5 fruit fly cellular contexts compared by ENCODE assay signal in the genomic region with DNA sequence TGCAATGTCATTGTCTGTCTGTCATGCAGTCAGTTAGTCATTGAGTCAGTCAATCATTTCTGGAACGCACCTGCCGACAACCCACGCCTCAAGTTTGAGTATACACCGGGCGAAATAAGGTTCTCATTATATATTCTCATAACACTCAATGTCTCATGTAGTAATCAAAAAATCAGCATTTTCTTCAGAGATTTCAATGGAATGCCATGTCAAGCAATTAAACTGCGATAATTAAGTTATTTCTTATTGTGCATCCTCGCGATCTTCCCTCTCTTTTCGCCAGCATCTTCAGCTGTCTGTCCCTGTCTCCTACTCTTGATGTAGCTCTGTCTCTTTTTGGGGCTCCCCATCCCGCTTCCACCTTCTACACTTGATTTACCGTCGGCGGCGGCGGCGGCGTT.
TF ChIP-seq lines count a peak whose summit lies in the region.

No protein-coding gene starts in this region.

- TF ChIP-seq CTCF in whole organism, embryonic (GFP tag; optimal IDR thresholded peaks at IDR 0.05; lab: Kevin White, UChicago): no peak

TF ChIP-seq in whole organism, adult, 20 proteins besides CTCF, POLR2A, EP300 and RAD21 (continues in another document):
- TF ChIP-seq kay (GFP tag; lab: Kevin White, UChicago; ENCODE audit: borderline replicate concordance) (no peak), CG11617 (GFP tag; optimal IDR thresholded peaks at IDR 0.05; lab: Kevin White, UChicago) (no peak), Hr96 (GFP tag; optimal IDR thresholded peaks at IDR 0.05; lab: Kevin White, UChicago) (no peak), Clk (GFP tag; optimal IDR thresholded peaks at IDR 0.05; lab: Kevin White, UChicago) (no peak), CG7101 (tag; optimal IDR thresholded peaks at IDR 0.05; lab: Kevin White, UChicago) (peak; percentile 51), Mnt (GFP tag; optimal IDR thresholded peaks at IDR 0.05; lab: Kevin White, UChicago) (no peak), CG33017 (tag; optimal IDR thresholded peaks at IDR 0.05; lab: Kevin White, UChicago) (peak; percentile 27), Crg-1 (GFP tag; optimal IDR thresholded peaks at IDR 0.05; lab: Kevin White, UChicago) (no peak), cic (GFP tag; optimal IDR thresholded peaks at IDR 0.05; lab: Kevin White, UChicago) (no peak), tj (GFP tag; optimal IDR thresholded peaks at IDR 0.05; lab: Kevin White, UChicago) (peak; percentile 69), CG12768 (GFP tag; optimal IDR thresholded peaks at IDR 0.05; lab: Kevin White, UChicago) (no peak), CG5204 (GFP tag; optimal IDR thresholded peaks at IDR 0.05; lab: Kevin White, UChicago) (no peak), bab1 (GFP tag; optimal IDR thresholded peaks at IDR 0.05; lab: Kevin White, UChicago) (peak; percentile 38), toe (GFP tag; optimal IDR thresholded peaks at IDR 0.05; lab: Kevin White, UChicago) (no peak), cnc (optimal IDR thresholded peaks at IDR 0.05; lab: Kevin White, UChicago) (no peak), ovo (GFP tag; optimal IDR thresholded peaks at IDR 0.05; lab: Kevin White, UChicago) (no peak), CG7045 (GFP tag; optimal IDR thresholded peaks at IDR 0.05; lab: Kevin White, UChicago) (peak; percentile 5), CG14711 (tag; optimal IDR thresholded peaks at IDR 0.05; lab: Kevin White, UChicago) (peak; percentile 45)

TF ChIP-seq in whole organism, embryonic, 481 proteins besides CTCF, POLR2A, EP300 and RAD21 (continues in another document):
- TF ChIP-seq H15 (GFP tag; IDR thresholded peaks at IDR 0.05; lab: Robert Waterston, UW) (no peak), Drgx (GFP tag; IDR thresholded peaks at IDR 0.05; lab: Robert Waterston, UW) (peak; percentile 49), Spps (tag; optimal IDR thresholded peaks at IDR 0.05; lab: Kevin White, UChicago) (no peak), CG4282 (GFP tag; optimal IDR thresholded peaks at IDR 0.05; lab: Kevin White, UChicago) (no peak), sqz (GFP tag; optimal IDR thresholded peaks at IDR 0.05; lab: Kevin White, UChicago) (no peak), CG32772 (GFP tag; IDR thresholded peaks at IDR 0.05; lab: Robert Waterston, UW) (no peak), CG13424 (tag; optimal IDR thresholded peaks at IDR 0.05; lab: Kevin White, UChicago) (no peak), oc (tag; optimal IDR thresholded peaks at IDR 0.05; lab: Kevin White, UChicago) (no peak), CG34422 (GFP tag; IDR thresholded peaks at IDR 0.05; lab: Robert Waterston, UW) (0 out of 3 replicates have a peak, but pooled peaks have one; percentile 23), CG10979 (tag; optimal IDR thresholded peaks at IDR 0.05; lab: Kevin White, UChicago) (no peak), Tbp (GFP tag; optimal IDR thresholded peaks at IDR 0.05; lab: Kevin White, UChicago) (no peak), Lpt (GFP tag; optimal IDR thresholded peaks at IDR 0.05; lab: Kevin White, UChicago) (no peak), CG6689 (GFP tag; IDR thresholded peaks at IDR 0.05; lab: Robert Waterston, UW) (0 out of 2 replicates have a peak, but pooled peaks have one; percentile 18), nerfin-2 (GFP tag; IDR thresholded peaks at IDR 0.05; lab: Robert Waterston, UW; ENCODE audit: partially characterized antibody) (no peak), Camta (GFP tag; optimal IDR thresholded peaks at IDR 0.05; lab: Kevin White, UChicago) (no peak), Atf-2 (GFP tag; optimal IDR thresholded peaks at IDR 0.05; lab: Kevin White, UChicago) (no peak), dmrt99B (tag; optimal IDR thresholded peaks at IDR 0.05; lab: Kevin White, UChicago) (no peak), CG2712 (tag; optimal IDR thresholded peaks at IDR 0.05; lab: Kevin White, UChicago) (peak; percentile 21)

TF ChIP-seq in whole organism, prepupa, 60 proteins besides CTCF, POLR2A, EP300 and RAD21 (continues in another document):
- TF ChIP-seq CG6792 (GFP tag; optimal IDR thresholded peaks at IDR 0.05; lab: Kevin White, UChicago): peak; percentile 80
- TF ChIP-seq Gug (GFP tag; IDR thresholded peaks at IDR 0.05; lab: Robert Waterston, UW): peak; percentile 62
- TF ChIP-seq lz (GFP tag; optimal IDR thresholded peaks at IDR 0.05; lab: Kevin White, UChicago): peak; percentile 73
- TF ChIP-seq fd85E (GFP tag; optimal IDR thresholded peaks at IDR 0.05; lab: Kevin White, UChicago): no peak
- peak; percentile 70 for TF ChIP-seq Smox (GFP tag; optimal IDR thresholded peaks at IDR 0.05; lab: Kevin White, UChicago)
- peak; percentile 76 for TF ChIP-seq CG8319 (GFP tag; optimal IDR thresholded peaks at IDR 0.05; lab: Kevin White, UChicago)
- peak; percentile 69 for TF ChIP-seq CG10669 (GFP tag; optimal IDR thresholded peaks at IDR 0.05; lab: Kevin White, UChicago)
- peak; percentile 80 for TF ChIP-seq OdsH (GFP tag; optimal IDR thresholded peaks at IDR 0.05; lab: Kevin White, UChicago)
- TF ChIP-seq Ets21C (GFP tag; optimal IDR thresholded peaks at IDR 0.05; lab: Kevin White, UChicago): peak; percentile 66
- peak; percentile 32 for TF ChIP-seq CG6808 (GFP tag; optimal IDR thresholded peaks at IDR 0.05; lab: Kevin White, UChicago)
- TF ChIP-seq spab (GFP tag; optimal IDR thresholded peaks at IDR 0.05; lab: Kevin White, UChicago): peak; percentile 53
- TF ChIP-seq CG11294 (GFP tag; IDR thresholded peaks at IDR 0.05; lab: Robert Waterston, UW): peak; percentile 34; the same call in 1 of the 2 replicates
- TF ChIP-seq CG1621 (tag; optimal IDR thresholded peaks at IDR 0.05; lab: Kevin White, UChicago): peak; percentile 56
- TF ChIP-seq CG3032 (tag; optimal IDR thresholded peaks at IDR 0.05; lab: Kevin White, UChicago): peak; percentile 60
- TF ChIP-seq Blimp-1 (GFP tag; optimal IDR thresholded peaks at IDR 0.05; lab: Kevin White, UChicago): peak; percentile 7
- TF ChIP-seq Eip93F (GFP tag; optimal IDR thresholded peaks at IDR 0.05; lab: Kevin White, UChicago): no peak
- peak; percentile 31 to 61 for TF ChIP-seq ss (GFP tag; optimal IDR thresholded peaks at IDR 0.05; lab: Kevin White, UChicago)
- TF ChIP-seq CG6276 (GFP tag; optimal IDR thresholded peaks at IDR 0.05; lab: Kevin White, UChicago): peak; percentile 22

TF ChIP-seq in whole organism, pupa, 21 proteins besides CTCF, POLR2A, EP300 and RAD21 (continues in another document):
- TF ChIP-seq Ets98B (GFP tag; IDR thresholded peaks at IDR 0.05; lab: Robert Waterston, UW): peak; percentile 65
- peak; percentile 46 for TF ChIP-seq Pif1B (GFP tag; optimal IDR thresholded peaks at IDR 0.05; lab: Kevin White, UChicago)
- TF ChIP-seq CG8159 (tag; optimal IDR thresholded peaks at IDR 0.05; lab: Kevin White, UChicago): peak; percentile 67
- peak; percentile 62 for TF ChIP-seq CG15710 (tag; optimal IDR thresholded peaks at IDR 0.05; lab: Kevin White, UChicago)
- no peak for TF ChIP-seq gl (tag; optimal IDR thresholded peaks at IDR 0.05; lab: Kevin White, UChicago)
- peak; percentile 48 for TF ChIP-seq CG8301 (tag; optimal IDR thresholded peaks at IDR 0.05; lab: Kevin White, UChicago)
- peak; percentile 67 for TF ChIP-seq Snoo (tag; optimal IDR thresholded peaks at IDR 0.05; lab: Kevin White, UChicago)
- TF ChIP-seq CG9948 (tag; optimal IDR thresholded peaks at IDR 0.05; lab: Kevin White, UChicago): peak; percentile 9
- peak; percentile 48; the same call in 1 of the 2 replicates for TF ChIP-seq CG32121 (GFP tag; IDR thresholded peaks at IDR 0.05; lab: Robert Waterston, UW)
- peak; percentile 73 for TF ChIP-seq Pif1A (GFP tag; optimal IDR thresholded peaks at IDR 0.05; lab: Kevin White, UChicago)
- peak; percentile 69 for TF ChIP-seq CG4496 (GFP tag; IDR thresholded peaks at IDR 0.05; lab: Robert Waterston, UW)
- TF ChIP-seq EcR (GFP tag; optimal IDR thresholded peaks at IDR 0.05; lab: Kevin White, UChicago): no peak
- no peak; the same call in 1 of the 2 replicates for TF ChIP-seq CG12605 (GFP tag; IDR thresholded peaks at IDR 0.05; lab: Robert Waterston, UW)
- peak; percentile 56 for TF ChIP-seq CG34367 (tag; optimal IDR thresholded peaks at IDR 0.05; lab: Kevin White, UChicago)
- TF ChIP-seq rn (GFP tag; IDR thresholded peaks at IDR 0.05; lab: Robert Waterston, UW): 0 out of 2 replicates have a peak, but pooled peaks have one; percentile 45
- TF ChIP-seq CG17806 (tag; optimal IDR thresholded peaks at IDR 0.05; lab: Kevin White, UChicago): peak; percentile 47
- TF ChIP-seq CG10348 (GFP tag; IDR thresholded peaks at IDR 0.05; lab: Robert Waterston, UW): 0 out of 2 replicates have a peak, but pooled peaks have one; percentile 10
- TF ChIP-seq CG13204 (GFP tag; optimal IDR thresholded peaks at IDR 0.05; lab: Kevin White, UChicago): peak; percentile 67

TF ChIP-seq in whole organism, wandering third instar larva, 38 proteins besides CTCF, POLR2A, EP300 and RAD21 (continues in another document):
- no peak for TF ChIP-seq Rel (GFP tag; optimal IDR thresholded peaks at IDR 0.05; lab: Kevin White, UChicago)
- peak; percentile 66 for TF ChIP-seq Rel (tag; optimal IDR thresholded peaks at IDR 0.05; lab: Kevin White, UChicago)
- TF ChIP-seq woc (GFP tag; optimal IDR thresholded peaks at IDR 0.05; lab: Kevin White, UChicago): peak; percentile 47
- peak; percentile 80 for TF ChIP-seq br (GFP tag; optimal IDR thresholded peaks at IDR 0.05; lab: Kevin White, UChicago)
- no peak for TF ChIP-seq Hr78 (GFP tag; optimal IDR thresholded peaks at IDR 0.05; lab: Kevin White, UChicago)
- TF ChIP-seq dmrt93B (GFP tag; optimal IDR thresholded peaks at IDR 0.05; lab: Kevin White, UChicago): peak; percentile 44
- no peak for TF ChIP-seq usp (GFP tag; optimal IDR thresholded peaks at IDR 0.05; lab: Kevin White, UChicago)
- peak; percentile 71 for TF ChIP-seq OdsH (GFP tag; optimal IDR thresholded peaks at IDR 0.05; lab: Kevin White, UChicago)
- no peak for TF ChIP-seq Dfd (GFP tag; optimal IDR thresholded peaks at IDR 0.05; lab: Kevin White, UChicago)
- TF ChIP-seq Hnf4 (GFP tag; optimal IDR thresholded peaks at IDR 0.05; lab: Kevin White, UChicago): peak; percentile 69
- no peak for TF ChIP-seq Myc (optimal IDR thresholded peaks at IDR 0.05; lab: Kevin White, UChicago)
- TF ChIP-seq fru (GFP tag; optimal IDR thresholded peaks at IDR 0.05; lab: Kevin White, UChicago): peak; percentile 76
- no peak for TF ChIP-seq pan (optimal IDR thresholded peaks at IDR 0.05; lab: Kevin White, UChicago)
- TF ChIP-seq GATAd (GFP tag; optimal IDR thresholded peaks at IDR 0.05; lab: Kevin White, UChicago): no peak
- no peak for TF ChIP-seq CG32264 (GFP tag; optimal IDR thresholded peaks at IDR 0.05; lab: Kevin White, UChicago)
- no peak for TF ChIP-seq sage (GFP tag; optimal IDR thresholded peaks at IDR 0.05; lab: Kevin White, UChicago)
- TF ChIP-seq dsf (GFP tag; optimal IDR thresholded peaks at IDR 0.05; lab: Kevin White, UChicago; ENCODE audit: borderline replicate concordance): no peak
- no peak for TF ChIP-seq Vsx2 (GFP tag; optimal IDR thresholded peaks at IDR 0.05; lab: Kevin White, UChicago; ENCODE audit: partially characterized antibody)
- peak; percentile 42 for TF ChIP-seq Sp1 (GFP tag; optimal IDR thresholded peaks at IDR 0.05; lab: Kevin White, UChicago)
- no peak for TF ChIP-seq N (GFP tag; optimal IDR thresholded peaks at IDR 0.05; lab: Kevin White, UChicago)
- no peak for TF ChIP-seq Hr83 (GFP tag; optimal IDR thresholded peaks at IDR 0.05; lab: Kevin White, UChicago; ENCODE audit: poor library complexity, severe bottlenecking)
- peak in 1 of 2 experiments; percentile 77 for TF ChIP-seq foxo (GFP tag; optimal IDR thresholded peaks at IDR 0.05; lab: Kevin White, UChicago)
